Fruit fly (Drosophila melanogaster) whole organism, embryonic: ENCODE results near the gene mtsh.

Source experiments
- Adf1 ChIP-seq: fragments of 200-800 bp; sonication (Bioruptor generic); IDR thresholded peaks from 2 replicates; pipeline ENCODE4 v1.3.6; 2022; ENCODE audit warnings: missing biosample characterization, missing genetic modification characterization
- Aef1 ChIP-seq: fragments of 200-800 bp; sonication (Bioruptor generic); IDR thresholded peaks from 3 replicates; pipeline ENCODE4 v1.3.6; 2022; ENCODE audit warnings: missing biosample characterization, missing genetic modification characterization
- Blimp-1 ChIP-seq: fragments of 200-800 bp; sonication (Bioruptor generic); optimal IDR thresholded peaks from 3 replicates; lab custom pipeline; 2018; ENCODE audit warnings: missing biosample characterization, missing genetic modification characterization, mild to moderate bottlenecking, moderate library complexity, missing genetic modification reagents
- BtbVII ChIP-seq: fragments of 200-800 bp; sonication (Bioruptor generic); optimal IDR thresholded peaks from 3 replicates; lab custom pipeline; 2017; ENCODE audit warnings: missing biosample characterization, mild to moderate bottlenecking, missing genetic modification characterization
- CG10147 ChIP-seq: fragments of 200-800 bp; sonication (Bioruptor generic); optimal IDR thresholded peaks from 2 replicates; lab custom pipeline; 2019; ENCODE audit warnings: missing biosample characterization, mild to moderate bottlenecking, missing genetic modification characterization, moderate library complexity
- CG11560 ChIP-seq: fragments of 200-800 bp; sonication (Bioruptor generic); IDR thresholded peaks from 3 replicates; pipeline ENCODE4 v1.3.6; 2022; ENCODE audit warnings: missing biosample characterization, missing genetic modification characterization
- CG12219 ChIP-seq: fragments of 200-800 bp; sonication (Bioruptor generic); optimal IDR thresholded peaks from 3 replicates; lab custom pipeline; 2018; ENCODE audit warnings: missing biosample characterization, mild to moderate bottlenecking, missing genetic modification characterization
- CG12236 ChIP-seq: fragments of 200-800 bp; sonication (Bioruptor generic); optimal IDR thresholded peaks from 2 replicates; lab custom pipeline; 2016; ENCODE audit warnings: missing biosample characterization, missing genetic modification characterization
- CG13287 ChIP-seq: fragments of 200-800 bp; sonication (Bioruptor generic); IDR thresholded peaks from 2 replicates; pipeline ENCODE4 v1.3.6; 2022; ENCODE audit warnings: missing biosample characterization, missing genetic modification characterization; ENCODE audit not compliant: partially characterized antibody
- CG13424 ChIP-seq: fragments of 200-800 bp; sonication (Bioruptor generic); optimal IDR thresholded peaks from 2 replicates; lab custom pipeline; 2019; ENCODE audit warnings: missing biosample characterization, mild to moderate bottlenecking, missing genetic modification characterization, moderate library complexity
- CG17385 ChIP-seq: fragments of 200-800 bp; sonication (Bioruptor generic); optimal IDR thresholded peaks from 3 replicates; lab custom pipeline; 2018; ENCODE audit warnings: missing biosample characterization, mild to moderate bottlenecking, missing genetic modification characterization
- CG2875 ChIP-seq: fragments of 200-800 bp; sonication (Bioruptor generic); optimal IDR thresholded peaks from 2 replicates; lab custom pipeline; 2017; ENCODE audit warnings: missing biosample characterization, mild to moderate bottlenecking, missing genetic modification characterization, missing genetic modification reagents
- CG3407 ChIP-seq: fragments of 200-800 bp; sonication (Bioruptor generic); optimal IDR thresholded peaks from 2 replicates; lab custom pipeline; 2018; ENCODE audit warnings: missing biosample characterization, mild to moderate bottlenecking, missing genetic modification characterization
- CG3847 ChIP-seq: fragments of 200-800 bp; sonication (Bioruptor generic); IDR thresholded peaks from 2 replicates; pipeline ENCODE4 v1.3.6; 2022; ENCODE audit warnings: missing biosample characterization, missing genetic modification characterization
- CG42726 ChIP-seq: fragments of 200-800 bp; sonication (Bioruptor generic); IDR thresholded peaks from 2 replicates; pipeline ENCODE4 v1.3.6; 2022; ENCODE audit warnings: missing biosample characterization, missing genetic modification characterization; ENCODE audit not compliant: partially characterized antibody
- CG4854 ChIP-seq: fragments of 200-800 bp; sonication (Bioruptor generic); optimal IDR thresholded peaks from 2 replicates; lab custom pipeline; 2016; ENCODE audit warnings: missing biosample characterization, missing genetic modification characterization, inconsistent platforms
- CG7839 ChIP-seq: fragments of 200-800 bp; sonication (Bioruptor generic); optimal IDR thresholded peaks from 3 replicates; lab custom pipeline; 2018; ENCODE audit warnings: missing biosample characterization, mild to moderate bottlenecking, missing genetic modification characterization, moderate library complexity
- CG8089 ChIP-seq: fragments of 200-800 bp; sonication (Bioruptor generic); optimal IDR thresholded peaks from 3 replicates; lab custom pipeline; 2016; ENCODE audit warnings: missing biosample characterization, missing genetic modification characterization
- CG9215 ChIP-seq: fragments of 200-800 bp; sonication (Bioruptor generic); IDR thresholded peaks from 2 replicates; pipeline ENCODE4 v1.3.6; 2022; ENCODE audit warnings: missing biosample characterization, missing genetic modification characterization
- Camta ChIP-seq: fragments of 200-800 bp; sonication (Bioruptor generic); optimal IDR thresholded peaks from 2 replicates; lab custom pipeline; 2016; ENCODE audit warnings: missing biosample characterization, missing genetic modification characterization
- Deaf1 ChIP-seq: fragments of 200-800 bp; optimal IDR thresholded peaks from 3 replicates; lab custom pipeline; 2019; ENCODE audit warnings: missing biosample characterization, mild to moderate bottlenecking, missing genetic modification characterization, moderate library complexity
- Dek ChIP-seq: fragments of 200-800 bp; sonication (Bioruptor generic); optimal IDR thresholded peaks from 3 replicates; lab custom pipeline; 2019; ENCODE audit warnings: missing biosample characterization, mild to moderate bottlenecking, missing genetic modification characterization, moderate library complexity
- Dip2 ChIP-seq: fragments of 200-800 bp; sonication (Bioruptor generic); IDR thresholded peaks from 2 replicates; pipeline ENCODE4 v1.3.6; 2022; ENCODE audit warnings: missing biosample characterization, missing genetic modification characterization
- Ets65A ChIP-seq: fragments of 200-800 bp; sonication (Bioruptor generic); peaks from one replicate; lab custom pipeline; 2016; ENCODE audit warnings: missing biosample characterization, missing genetic modification characterization
- Gsc ChIP-seq: fragments of 200-800 bp; sonication (Bioruptor generic); IDR thresholded peaks from 2 replicates; pipeline ENCODE4 v1.3.6; 2022; ENCODE audit warnings: missing biosample characterization, missing genetic modification characterization
- Hand ChIP-seq: fragments of 200-800 bp; sonication (Bioruptor generic); optimal IDR thresholded peaks from 2 replicates; lab custom pipeline; 2017; ENCODE audit warnings: mild to moderate bottlenecking, missing biosample characterization, missing genetic modification reagents, missing genetic modification characterization
- Hmx ChIP-seq: fragments of 200-800 bp; sonication (Bioruptor generic); optimal IDR thresholded peaks from 2 replicates; lab custom pipeline; 2016; ENCODE audit warnings: missing biosample characterization, missing genetic modification characterization
- Hr39 ChIP-seq: fragments of >200 bp; optimal IDR thresholded peaks from 2 replicates; lab custom pipeline; 2017
- Lim3 ChIP-seq: fragments of 200-800 bp; sonication (Bioruptor generic); IDR thresholded peaks from 2 replicates; pipeline ENCODE4 v1.3.6; 2022; ENCODE audit warnings: missing biosample characterization, missing genetic modification characterization
- Med ChIP-seq: fragments of 200-800 bp; sonication (Bioruptor generic); peaks from one replicate; lab custom pipeline; 2016; ENCODE audit warnings: missing biosample characterization, missing genetic modification characterization, mild to moderate bottlenecking, inconsistent platforms, moderate library complexity
- Sox100B ChIP-seq: fragments of 200-800 bp; sonication (Bioruptor generic); optimal IDR thresholded peaks from 3 replicates; lab custom pipeline; 2018; ENCODE audit warnings: missing biosample characterization, mild to moderate bottlenecking, missing genetic modification characterization
- Tbp ChIP-seq: fragments of >200 bp; optimal IDR thresholded peaks from 2 replicates; lab custom pipeline; 2018; ENCODE audit warnings: missing biosample characterization, missing genetic modification characterization
- Xrp1 ChIP-seq: fragments of 200-800 bp; sonication (Bioruptor generic); IDR thresholded peaks from 2 replicates; pipeline ENCODE4 v1.3.6; 2022; ENCODE audit warnings: missing biosample characterization, missing genetic modification characterization
- al ChIP-seq: fragments of 200-800 bp; sonication (Bioruptor generic); IDR thresholded peaks from 2 replicates; pipeline ENCODE4 v1.3.6; 2022; ENCODE audit warnings: missing biosample characterization, missing genetic modification characterization
- ash1 ChIP-seq: fragments of 200-800 bp; sonication (Bioruptor generic); optimal IDR thresholded peaks from 2 replicates; lab custom pipeline; 2018; ENCODE audit warnings: missing biosample characterization, mild to moderate bottlenecking, missing genetic modification characterization
- caup ChIP-seq: fragments of 200-800 bp; sonication (Bioruptor generic); optimal IDR thresholded peaks from 3 replicates; lab custom pipeline; 2017; ENCODE audit warnings: missing biosample characterization, mild to moderate bottlenecking, missing genetic modification characterization, moderate library complexity; ENCODE audit not compliant: severe bottlenecking
- dmrt11E ChIP-seq: fragments of 200-800 bp; sonication (Bioruptor generic); optimal IDR thresholded peaks from 3 replicates; lab custom pipeline; 2018; ENCODE audit warnings: missing biosample characterization, mild to moderate bottlenecking, missing genetic modification characterization, moderate library complexity
- fd96Cb ChIP-seq: fragments of 200-800 bp; sonication (Bioruptor generic); optimal IDR thresholded peaks from 2 replicates; lab custom pipeline; 2018; ENCODE audit warnings: missing biosample characterization, mild to moderate bottlenecking, missing genetic modification characterization, moderate library complexity
- hbn ChIP-seq: fragments of 200-800 bp; sonication (Bioruptor generic); IDR thresholded peaks from 2 replicates; pipeline ENCODE4 v1.3.6; 2022; ENCODE audit warnings: missing biosample characterization, missing genetic modification characterization; ENCODE audit not compliant: partially characterized antibody
- hth ChIP-seq: fragments of >200 bp; optimal IDR thresholded peaks from 2 replicates; lab custom pipeline; 2017; ENCODE audit warnings: inconsistent platforms
- insv ChIP-seq, 2 experiments: fragments of 200-800 bp; sonication (Bioruptor generic); optimal IDR thresholded peaks; 3 replicates each; lab custom pipeline; 2016 to 2018; ENCODE audit warnings: missing biosample characterization in 2 of 2, missing genetic modification characterization in 2 of 2
- lov ChIP-seq, 2 experiments: fragments of 200-800 bp in 1 of 2; fragments of >200 bp in 1 of 2; sonication (Bioruptor generic) in 1 of 2; IDR thresholded peaks in 1 of 2; optimal IDR thresholded peaks in 1 of 2; 2 replicates in 1 of 2; 3 replicates in 1 of 2; pipeline versions ENCODE4 v1.3.6 to Lab custom; 2017 to 2022; ENCODE audit warnings: missing biosample characterization in 1 of 2, missing genetic modification characterization in 1 of 2
- org-1 ChIP-seq: fragments of 200-800 bp; sonication (Bioruptor generic); optimal IDR thresholded peaks from 2 replicates; lab custom pipeline; 2017; ENCODE audit warnings: missing biosample characterization, missing genetic modification characterization
- prd ChIP-seq, 3 experiments: fragments of >200 bp in 2 of 3; fragments of 200-800 bp in 1 of 3; sonication (Bioruptor generic) in 1 of 3; optimal IDR thresholded peaks in 2 of 3; IDR thresholded peaks in 1 of 3; 2 replicates in 2 of 3; 3 replicates in 1 of 3; pipeline versions ENCODE4 v1.3.6 to Lab custom; 2017 to 2022; ENCODE audit warnings: missing biosample characterization in 1 of 3, missing genetic modification characterization in 1 of 3
- slou ChIP-seq: fragments of 200-800 bp; sonication (Bioruptor generic); optimal IDR thresholded peaks from 3 replicates; lab custom pipeline; 2016; ENCODE audit warnings: missing biosample characterization, missing genetic modification characterization
- ssp ChIP-seq: fragments of 200-800 bp; sonication (Bioruptor generic); IDR thresholded peaks from 2 replicates; pipeline ENCODE4 v1.3.6; 2022; ENCODE audit warnings: missing biosample characterization, missing genetic modification characterization
- tap ChIP-seq: fragments of 200-800 bp; optimal IDR thresholded peaks from 3 replicates; lab custom pipeline; 2019; ENCODE audit warnings: missing biosample characterization, mild to moderate bottlenecking, missing genetic modification characterization, moderate library complexity
- unpg ChIP-seq: fragments of 200-800 bp; sonication (Bioruptor generic); optimal IDR thresholded peaks from 3 replicates; lab custom pipeline; 2018; ENCODE audit warnings: missing biosample characterization, mild to moderate bottlenecking, missing genetic modification characterization, moderate library complexity

Gene mtsh

dm6 chr2L:8292159-8292887, 27.4 kb downstream of the mtsh start (continued):
- TF ChIP-seq Dek (tag; lab: Kevin White, UChicago) (peak; percentile 95), lov (optimal IDR thresholded peaks at IDR 0.05; lab: Kevin White, UChicago) (no peak), lov (GFP tag; IDR thresholded peaks at IDR 0.05; lab: Robert Waterston, UW) (peak; percentile 92), al (GFP tag; lab: Robert Waterston, UW) (peak; percentile 95), Adf1 (peak; percentile 75), Ets65A (GFP tag; lab: Kevin White, UChicago) (peak; percentile 93), CG9215 (GFP tag; lab: Robert Waterston, UW) (peak; percentile 92), CG12219 (GFP tag; lab: Kevin White, UChicago) (peak; percentile 95), CG13287 (GFP tag; lab: Robert Waterston, UW) (no peak), CG10147 (peak; percentile 94), prd (optimal IDR thresholded peaks at IDR 0.05; lab: Kevin White, UChicago) (no peak), prd (GFP tag; IDR thresholded peaks at IDR 0.05; lab: Robert Waterston, UW) (peak; percentile 97), CG42726 (GFP tag; lab: Robert Waterston, UW) (no peak), ssp (GFP tag; lab: Robert Waterston, UW) (peak; percentile 90), Hmx (GFP tag; lab: Kevin White, UChicago) (peak; percentile 89), Dip2 (GFP tag; lab: Robert Waterston, UW) (peak; percentile 17; the same call in 1 of the 2 replicates), ash1 (GFP tag; lab: Kevin White, UChicago) (peak; percentile 69), CG7839 (tag; lab: Kevin White, UChicago) (peak; percentile 97), CG11560 (tag; lab: Robert Waterston, UW) (peak; percentile 89), CG8089 (peak; percentile 85), dmrt11E (peak; percentile 96), CG3847 (peak; percentile 96), CG3407 (GFP tag; lab: Kevin White, UChicago) (peak; percentile 90), Blimp-1 (peak; percentile 96), CG4854 (GFP tag; lab: Kevin White, UChicago) (peak; percentile 93), CG2875 (peak; percentile 94), Xrp1 (GFP tag; lab: Robert Waterston, UW) (peak; percentile 98), Deaf1 (tag; lab: Kevin White, UChicago) (peak; percentile 83), CG12236 (GFP tag; lab: Kevin White, UChicago) (peak; percentile 90), Med (GFP tag; lab: Kevin White, UChicago) (peak; percentile 99), unpg (peak; percentile 98), Hand (GFP tag; lab: Kevin White, UChicago) (peak; percentile 89), slou (GFP tag; lab: Kevin White, UChicago) (peak; percentile 88), Tbp (GFP tag; lab: Kevin White, UChicago) (no peak), CG13424 (peak; percentile 97), fd96Cb (tag; lab: Kevin White, UChicago) (peak; percentile 95), org-1 (GFP tag; lab: Kevin White, UChicago) (peak; percentile 95), Lim3 (peak; percentile 90), insv (GFP tag; optimal IDR thresholded peaks at IDR 0.05; lab: Kevin White, UChicago) (peak; percentile 42 to 77), tap (tag; lab: Kevin White, UChicago) (peak; percentile 97), BtbVII (GFP tag; lab: Kevin White, UChicago) (peak; percentile 94), Aef1 (GFP tag; lab: Robert Waterston, UW) (peak; percentile 94), Camta (GFP tag; lab: Kevin White, UChicago) (peak; percentile 92), hth (lab: Kevin White, UChicago) (no peak), Gsc (GFP tag; lab: Robert Waterston, UW) (no peak; the same call in 1 of the 2 replicates), Sox100B (GFP tag; lab: Kevin White, UChicago) (peak; percentile 95), CG17385 (peak; percentile 94), caup (GFP tag; lab: Kevin White, UChicago) (peak; percentile 94), Hr39 (no peak), hbn (GFP tag; lab: Robert Waterston, UW) (no peak)
